Worm (Caenorhabditis elegans): ENCODE measurements around the gene fbxb-114.

The fbxb-114 gene

DNA sequence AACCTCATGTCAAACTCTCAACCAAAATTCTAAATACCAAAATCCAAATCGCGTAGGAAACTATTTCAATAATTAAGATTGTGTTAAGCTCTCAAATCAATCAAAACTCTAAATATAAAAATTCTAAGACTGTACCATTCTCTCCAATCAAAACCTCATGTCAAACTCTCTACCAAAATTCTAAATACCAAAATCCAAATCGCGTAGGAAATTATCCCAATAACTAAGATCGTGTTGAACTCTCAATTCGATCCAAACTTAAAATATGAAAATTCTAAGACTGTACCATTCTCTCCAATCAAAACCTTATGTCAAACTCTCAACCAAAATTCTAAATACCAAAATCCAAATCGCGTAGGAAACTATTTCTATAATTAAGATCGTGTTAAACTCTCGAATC lies 10.7 kb downstream of the fbxb-114 start (continued):
- TF ChIP-seq aptf-2 (GFP tag; conservative IDR thresholded peaks at IDR 0.05) (peak; percentile 79), madf-3 (GFP tag; IDR thresholded peaks at IDR 0.05) (peak; percentile 88), Y53G8AR.9 (GFP tag; conservative IDR thresholded peaks at IDR 0.05) (peak; percentile 80), madf-6 (GFP tag; IDR thresholded peaks at IDR 0.05) (peak; percentile 54), F39B2.1 (GFP tag; IDR thresholded peaks at IDR 0.05) (peak; percentile 77), Y95B8A.8 (GFP tag; IDR thresholded peaks at IDR 0.05) (peak; percentile 60; the same call in 1 of the 2 replicates), C17E4.6 (GFP tag; IDR thresholded peaks at IDR 0.05) (0 out of 2 replicates have a peak, but pooled peaks have one; percentile 29), nhr-120 (GFP tag; IDR thresholded peaks at IDR 0.05) (peak; percentile 82; the same call in 1 of the 2 replicates), B0019.2 (GFP tag; conservative IDR thresholded peaks at IDR 0.05) (peak; percentile 67), aptf-3 (GFP tag; IDR thresholded peaks at IDR 0.05) (0 out of 2 replicates have a peak, but pooled peaks have one; percentile 52), D2030.7 (GFP tag; IDR thresholded peaks at IDR 0.05) (peak; percentile 18; the same call in 1 of the 2 replicates), attf-3 (GFP tag; conservative IDR thresholded peaks at IDR 0.05) (0 out of 2 replicates have a peak, but pooled peaks have one; percentile 27), hmg-1.2 (GFP tag; IDR thresholded peaks at IDR 0.05) (peak; percentile 28; the same call in 1 of the 2 replicates), egl-18 (GFP tag; IDR thresholded peaks at IDR 0.05) (peak; percentile 80), Y79H2A.3 (GFP tag; conservative IDR thresholded peaks at IDR 0.05) (peak; percentile 75; the same call in 1 of the 2 replicates), cebp-2 (GFP tag; IDR thresholded peaks at IDR 0.05) (peak; percentile 67; the same call in 1 of the 2 replicates), hsf-1 (GFP tag; IDR thresholded peaks at IDR 0.05) (peak; percentile 53; the same call in 1 of the 2 replicates)

DNA sequence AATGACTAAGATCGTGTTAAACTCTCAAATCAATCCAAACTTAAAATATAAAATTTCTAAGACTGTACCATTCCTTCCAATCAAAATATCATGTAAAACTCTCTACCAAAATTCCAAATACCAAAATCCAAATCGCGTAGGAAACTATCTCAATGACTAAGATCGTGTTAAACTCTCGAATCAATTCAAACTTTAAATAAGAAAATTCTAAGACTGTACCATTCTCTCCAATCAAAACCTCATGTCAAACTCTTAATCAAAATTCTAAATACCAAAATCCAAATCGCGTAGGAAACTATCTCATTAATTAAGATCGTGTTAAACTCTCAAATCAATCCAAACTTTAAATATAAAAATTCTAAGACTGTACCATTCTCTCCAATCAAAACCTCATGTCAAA lies 16.3 kb downstream of the fbxb-114 start:
- TF ChIP-seq ceh-58 (GFP tag; IDR thresholded peaks at IDR 0.05) = 0 out of 2 replicates have a peak, but pooled peaks have one; percentile 23

DNA sequence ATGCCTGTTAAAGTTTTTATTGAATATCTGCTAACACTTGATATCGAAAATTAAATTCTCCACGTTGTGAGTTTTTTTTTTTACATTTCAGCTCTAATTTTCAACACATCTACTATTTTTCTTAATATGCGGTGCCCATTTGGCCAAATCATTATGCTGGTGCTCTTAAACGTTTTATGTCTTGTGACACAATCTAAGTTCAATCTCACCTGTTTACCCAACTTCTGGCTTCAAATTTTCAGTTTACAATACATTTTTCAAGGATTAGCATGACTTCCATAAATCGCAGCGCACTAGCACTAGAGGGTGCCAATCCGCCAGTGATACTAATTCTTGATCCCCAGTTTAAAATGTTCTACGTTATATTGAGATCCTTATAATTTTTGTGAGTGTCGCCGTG lies 20.7 kb downstream of the fbxb-114 start:
- TF ChIP-seq mxl-1 (tag; optimal IDR thresholded peaks at IDR 0.05) (no peak), ekl-4 (GFP tag; IDR thresholded peaks at IDR 0.05) (no peak), ztf-3 (GFP tag; optimal IDR thresholded peaks at IDR 0.05) (no peak), nhr-90 (tag; optimal IDR thresholded peaks at IDR 0.05) (no peak), snpc-1.1 (tag; optimal IDR thresholded peaks at IDR 0.05; ENCODE audit: insufficient read depth) (no peak)

DNA sequence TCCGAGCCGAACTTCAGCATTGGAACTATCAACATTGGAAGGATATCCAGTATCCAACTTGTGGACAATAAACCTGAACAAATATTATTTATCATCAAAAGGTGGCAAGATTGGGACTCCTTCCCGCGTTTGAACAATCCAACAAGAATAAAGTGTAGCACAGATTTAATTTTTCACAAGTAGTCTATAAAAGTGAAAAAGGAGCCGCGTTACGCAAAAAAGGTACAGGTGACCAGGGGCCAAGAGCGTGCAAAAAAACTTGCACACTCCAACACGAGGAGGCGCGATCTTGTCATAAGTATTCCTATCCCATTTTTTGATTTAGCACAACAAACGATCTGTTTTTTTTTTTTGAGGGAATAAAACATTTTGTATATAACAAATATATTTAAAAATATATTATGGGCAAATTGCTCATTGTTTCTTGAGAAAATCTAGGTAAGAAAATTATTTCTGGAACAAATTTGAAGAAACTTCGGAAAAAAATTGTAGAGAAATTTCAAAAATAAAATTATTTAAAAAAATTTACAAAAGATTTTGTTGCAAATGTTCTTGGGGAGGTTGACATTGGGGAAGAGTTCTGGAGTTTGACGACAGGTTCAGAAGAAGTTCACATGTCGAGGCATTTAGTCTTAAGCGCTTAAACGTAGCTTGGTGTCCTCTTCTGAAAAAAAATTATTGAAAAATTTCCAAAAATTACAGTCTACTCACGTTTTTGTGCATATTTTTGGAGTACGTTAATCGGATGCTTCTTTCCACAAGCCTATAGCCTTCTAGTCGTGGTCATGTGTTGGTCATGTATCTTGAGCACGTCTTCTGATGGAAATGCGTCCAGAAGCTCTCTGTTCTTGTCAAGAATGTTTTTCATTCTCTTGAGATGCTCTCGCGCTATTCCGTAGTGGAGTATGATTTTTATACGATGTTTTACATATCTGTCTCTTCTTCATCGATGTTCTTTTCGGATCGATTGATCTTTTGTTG lies 22.6 kb downstream of the fbxb-114 start:
- TF ChIP-seq akir-1 (GFP tag; optimal IDR thresholded peaks at IDR 0.05) (no peak), F33H1.4 (GFP tag; IDR thresholded peaks at IDR 0.05) (no peak), T07F8.4 (tag; optimal IDR thresholded peaks at IDR 0.05) (no peak), Y79H2A.3 (GFP tag; conservative IDR thresholded peaks at IDR 0.05) (no peak), lin-35 (GFP tag; optimal IDR thresholded peaks at IDR 0.05) (no peak), nfyb-1 (GFP tag; IDR thresholded peaks at IDR 0.05) (peak; percentile 43; the same call in 1 of the 2 replicates), ztf-6 (GFP tag; IDR thresholded peaks at IDR 0.05) (no peak), dox-1 (GFP tag; IDR thresholded peaks at IDR 0.05) (no peak), tbx-9 (tag; optimal IDR thresholded peaks at IDR 0.05; ENCODE audit: borderline replicate concordance) (no peak), attf-6 (GFP tag; IDR thresholded peaks at IDR 0.05) (no peak), nhr-120 (GFP tag; IDR thresholded peaks at IDR 0.05) (no peak), F55B11.4 (tag; optimal IDR thresholded peaks at IDR 0.05; ENCODE audit: borderline replicate concordance, insufficient read depth) (no peak), zim-3 (tag; optimal IDR thresholded peaks at IDR 0.05) (peak; percentile 24), Y53G8AR.9 (GFP tag; conservative IDR thresholded peaks at IDR 0.05) (no peak), egrh-3 (GFP tag; IDR thresholded peaks at IDR 0.05) (no peak), K11D2.4 (GFP tag; IDR thresholded peaks at IDR 0.05) (no peak), C17E4.6 (GFP tag; IDR thresholded peaks at IDR 0.05) (no peak), mxl-1 (tag; optimal IDR thresholded peaks at IDR 0.05) (no peak), ceh-91 (GFP tag; IDR thresholded peaks at IDR 0.05) (no peak), him-1 (tag; optimal IDR thresholded peaks at IDR 0.05) (no peak), ceh-100 (GFP tag; IDR thresholded peaks at IDR 0.05) (no peak), B0261.1 (tag; optimal IDR thresholded peaks at IDR 0.05) (no peak), efl-1 (GFP tag; optimal IDR thresholded peaks at IDR 0.05) (no peak)

Data from whole organism, young adult.